Worm (Caenorhabditis elegans): ENCODE data around the gene mig-38.

mig-38 gene

ce11 chrIV:11574331-11574730 is 19.7 kb upstream of the mig-38 start:
- no peak for TF ChIP-seq ceh-45 (GFP tag; IDR thresholded peaks at IDR 0.05)
- TF ChIP-seq lim-6 (tag; optimal IDR thresholded peaks at IDR 0.05): no peak
- TF ChIP-seq pha-4 (tag; optimal IDR thresholded peaks at IDR 0.05): no peak
- no peak for TF ChIP-seq dmd-4 (tag; optimal IDR thresholded peaks at IDR 0.05; ENCODE audit: borderline replicate concordance)
- no peak for TF ChIP-seq tbx-2 (tag; optimal IDR thresholded peaks at IDR 0.05)
- no peak for TF ChIP-seq C38D4.7 (GFP tag; optimal IDR thresholded peaks at IDR 0.05)
- no peak for TF ChIP-seq ztf-16 (tag; optimal IDR thresholded peaks at IDR 0.05)
- no peak for TF ChIP-seq unc-3 (GFP tag; conservative IDR thresholded peaks at IDR 0.05)
- TF ChIP-seq unc-3 (tag; optimal IDR thresholded peaks at IDR 0.05): no peak
- TF ChIP-seq ceh-6 (GFP tag; optimal IDR thresholded peaks at IDR 0.05): no peak
- TF ChIP-seq K02D7.2 (tag; optimal IDR thresholded peaks at IDR 0.05): no peak
- no peak for TF ChIP-seq ceh-48 (tag; optimal IDR thresholded peaks at IDR 0.05)
- no peak for TF ChIP-seq sdc-2 (tag; optimal IDR thresholded peaks at IDR 0.05)
- TF ChIP-seq gmeb-2 (tag; optimal IDR thresholded peaks at IDR 0.05): no peak

ce11 chrIV:11578492-11578891 is 15.6 kb upstream of the mig-38 start, which contains the start of gene rib-1:
Gene rib-1, plus strand, starts transcription at chrIV:11578792.
- TF ChIP-seq npax-4 (tag; optimal IDR thresholded peaks at IDR 0.05): no peak
- TF ChIP-seq K09A11.1 (tag; optimal IDR thresholded peaks at IDR 0.05; ENCODE audit: insufficient read depth): no peak
- no peak for TF ChIP-seq lim-6 (tag; optimal IDR thresholded peaks at IDR 0.05)
- no peak for TF ChIP-seq nhr-11 (tag; optimal IDR thresholded peaks at IDR 0.05)

- peak; percentile 75 for TF ChIP-seq elt-2 (tag; optimal IDR thresholded peaks at IDR 0.05)
- TF ChIP-seq ceh-2 (tag; optimal IDR thresholded peaks at IDR 0.05): no peak
- peak; percentile 25 for TF ChIP-seq ceh-31 (tag; optimal IDR thresholded peaks at IDR 0.05)
Measured at ce11 chrIV:11582450-11583166, 11.4 kb upstream of the mig-38 start.

- TF ChIP-seq ceh-24 (tag; optimal IDR thresholded peaks at IDR 0.05) (no peak), lin-11 (tag; optimal IDR thresholded peaks at IDR 0.05) (no peak), ceh-30 (tag; optimal IDR thresholded peaks at IDR 0.05) (no peak), ets-4 (tag; optimal IDR thresholded peaks at IDR 0.05) (no peak), nfya-1 (tag; optimal IDR thresholded peaks at IDR 0.05) (peak; percentile 40), elt-4 (tag; optimal IDR thresholded peaks at IDR 0.05) (no peak), lim-6 (tag; optimal IDR thresholded peaks at IDR 0.05) (no peak), dve-1 (tag; optimal IDR thresholded peaks at IDR 0.05) (no peak), ceh-22 (tag; optimal IDR thresholded peaks at IDR 0.05) (no peak), K02D7.2 (tag; optimal IDR thresholded peaks at IDR 0.05) (no peak), ttx-3 (tag; optimal IDR thresholded peaks at IDR 0.05) (no peak), ceh-48 (tag; optimal IDR thresholded peaks at IDR 0.05) (no peak), ref-2 (tag; optimal IDR thresholded peaks at IDR 0.05) (peak; percentile 15), nhr-232 (tag; optimal IDR thresholded peaks at IDR 0.05) (peak; percentile 17), ceh-31 (tag; optimal IDR thresholded peaks at IDR 0.05) (peak; percentile 48), hlh-6 (tag; optimal IDR thresholded peaks at IDR 0.05) (no peak), ceh-45 (GFP tag; IDR thresholded peaks at IDR 0.05) (0 out of 2 replicates have a peak, but pooled peaks have one; percentile 37), ceh-2 (tag; optimal IDR thresholded peaks at IDR 0.05) (no peak), Y22D7AL.16 (tag; optimal IDR thresholded peaks at IDR 0.05) (no peak), sox-2 (GFP tag; IDR thresholded peaks at IDR 0.05) (no peak), C38D4.7 (GFP tag; optimal IDR thresholded peaks at IDR 0.05) (no peak), sdc-2 (tag; optimal IDR thresholded peaks at IDR 0.05) (no peak), tbx-2 (tag; optimal IDR thresholded peaks at IDR 0.05) (peak; percentile 65), fkh-10 (GFP tag; optimal IDR thresholded peaks at IDR 0.05) (no peak), pros-1 (tag; optimal IDR thresholded peaks at IDR 0.05) (no peak), hlh-15 (tag; optimal IDR thresholded peaks at IDR 0.05) (no peak), ztf-16 (tag; optimal IDR thresholded peaks at IDR 0.05) (no peak), T23F11.4 (GFP tag; optimal IDR thresholded peaks at IDR 0.05) (peak; percentile 31), zip-5 (tag; optimal IDR thresholded peaks at IDR 0.05) (no peak), dmd-4 (tag; optimal IDR thresholded peaks at IDR 0.05; ENCODE audit: borderline replicate concordance) (no peak), syd-9 (tag; optimal IDR thresholded peaks at IDR 0.05) (no peak), ceh-6 (GFP tag; optimal IDR thresholded peaks at IDR 0.05) (peak; percentile 46), fkh-6 (tag; optimal IDR thresholded peaks at IDR 0.05) (no peak), K09A11.1 (tag; optimal IDR thresholded peaks at IDR 0.05; ENCODE audit: insufficient read depth) (no peak), madf-2 (tag; optimal IDR thresholded peaks at IDR 0.05) (no peak), pat-9 (tag; optimal IDR thresholded peaks at IDR 0.05) (no peak), elt-2 (tag; optimal IDR thresholded peaks at IDR 0.05) (peak; percentile 20), che-1 (tag; optimal IDR thresholded peaks at IDR 0.05) (no peak)
Measured at ce11 chrIV:11583906-11584378, 10.1 kb upstream of the mig-38 start, which contains the start of gene F12F6.1. Gene F12F6.1, plus strand, starts transcription at chrIV:11583956.
